Worm (Caenorhabditis elegans) whole organism, L1 larva: ENCODE results near the gene abi-1.

ENCODE experiments used
- C34B4.2 ChIP-seq: sonication (generic microtip); optimal IDR thresholded peaks from 2 replicates; lab custom pipeline; 2017; ENCODE audit warnings: mild to moderate bottlenecking, missing genetic modification characterization, missing compliant biosample characterization
- blmp-1 ChIP-seq: fragments of 150-350 bp; optimal IDR thresholded peaks from 2 replicates; lab custom pipeline; 2014; ENCODE audit warnings: missing biosample characterization, missing genetic modification characterization
- ceh-8 ChIP-seq: fragments of 200-800 bp; sonication (Bioruptor generic); optimal IDR thresholded peaks from 2 replicates; lab custom pipeline; 2018; ENCODE audit warnings: mild to moderate bottlenecking, missing genetic modification characterization, moderate library complexity, missing compliant biosample characterization
- ceh-88 ChIP-seq: fragments of 200-800 bp; sonication (Bioruptor generic); IDR thresholded peaks from 2 replicates; pipeline ENCODE4 v1.3.6; 2022; ENCODE audit warnings: missing genetic modification characterization, missing compliant biosample characterization
- ceh-90 ChIP-seq: sonication (generic microtip); optimal IDR thresholded peaks from 2 replicates; lab custom pipeline; 2016; ENCODE audit warnings: missing genetic modification characterization, missing compliant biosample characterization
- ces-1 ChIP-seq: fragments of 150-350 bp; optimal IDR thresholded peaks from 2 replicates; lab custom pipeline; 2014; ENCODE audit warnings: missing biosample characterization, missing genetic modification reagents, missing genetic modification characterization
- dsc-1 ChIP-seq: sonication (generic microtip); optimal IDR thresholded peaks from 2 replicates; lab custom pipeline; 2016; ENCODE audit warnings: mild to moderate bottlenecking, missing genetic modification characterization, missing compliant biosample characterization
- efl-1 ChIP-seq, 4 experiments: fragments of 150-350 bp; optimal IDR thresholded peaks in 3 of 4; peaks in 1 of 4; 1 replicate in 1 of 4; 2 replicates in 3 of 4; lab custom pipeline; 2014; ENCODE audit warnings: missing biosample characterization in 2 of 4, missing genetic modification characterization in 2 of 4, missing genetic modification reagents in 2 of 4
- efl-3 ChIP-seq: fragments of 200-800 bp; sonication (Bioruptor generic); optimal IDR thresholded peaks from 2 replicates; lab custom pipeline; 2018; ENCODE audit warnings: mild to moderate bottlenecking, missing genetic modification characterization, missing compliant biosample characterization
- elt-2 ChIP-seq: sonication (generic microtip); optimal IDR thresholded peaks from 2 replicates; lab custom pipeline; 2016; ENCODE audit warnings: missing genetic modification characterization, mild to moderate bottlenecking, inconsistent platforms, missing compliant biosample characterization, missing genetic modification reagents
- elt-3 ChIP-seq, 6 experiments: fragments of 150-350 bp in 1 of 6; sonication (generic microtip); optimal IDR thresholded peaks; 2 replicates each; lab custom pipeline; 2017 to 2018; ENCODE audit warnings: missing biosample characterization in 6 of 6, missing genetic modification characterization in 6 of 6, inconsistent platforms in 1 of 6
- ets-5 ChIP-seq: fragments of 200-800 bp; sonication (Bioruptor generic); IDR thresholded peaks from 2 replicates; pipeline ENCODE4 v1.3.6; 2022; ENCODE audit warnings: missing genetic modification characterization, missing compliant biosample characterization
- fkh-4 ChIP-seq: sonication (generic microtip); optimal IDR thresholded peaks from 2 replicates; lab custom pipeline; 2016; ENCODE audit warnings: missing compliant biosample characterization, missing genetic modification characterization, borderline replicate concordance
- fos-1 ChIP-seq: fragments of 150-350 bp; optimal IDR thresholded peaks from 2 replicates; lab custom pipeline; 2014; ENCODE audit warnings: missing biosample characterization, missing genetic modification characterization
- grh-1 ChIP-seq: fragments of 200-800 bp; sonication (Bioruptor generic); IDR thresholded peaks from 2 replicates; pipeline ENCODE4 v1.3.6; 2022; ENCODE audit warnings: missing genetic modification reagents, missing genetic modification characterization, missing compliant biosample characterization
- hlh-17 ChIP-seq: fragments of 200-800 bp; sonication (Bioruptor generic); optimal IDR thresholded peaks from 2 replicates; lab custom pipeline; 2018; ENCODE audit warnings: missing genetic modification characterization, mild to moderate bottlenecking, missing compliant biosample characterization, moderate library complexity, borderline replicate concordance
- irx-1 ChIP-seq: sonication (generic microtip); optimal IDR thresholded peaks from 2 replicates; lab custom pipeline; 2016; ENCODE audit warnings: missing genetic modification characterization, missing compliant biosample characterization
- isw-1 ChIP-seq: fragments of 200-800 bp; sonication (Bioruptor generic); IDR thresholded peaks from 2 replicates; pipeline ENCODE4 v1.3.6; 2022; ENCODE audit warnings: missing genetic modification characterization, missing compliant biosample characterization
- lin-15B ChIP-seq: fragments of 150-350 bp; sonication (generic microtip); optimal IDR thresholded peaks from 3 replicates; lab custom pipeline; 2014; ENCODE audit warnings: missing biosample characterization, missing genetic modification characterization
- lin-35 ChIP-seq, 2 experiments: fragments of 150-350 bp; optimal IDR thresholded peaks; 2 replicates each; lab custom pipeline; 2014; ENCODE audit warnings: missing biosample characterization in 2 of 2, missing genetic modification characterization in 2 of 2, missing genetic modification reagents in 2 of 2
- lin-39 ChIP-seq: fragments of 150-350 bp; optimal IDR thresholded peaks from 2 replicates; lab custom pipeline; 2014; ENCODE audit warnings: missing biosample characterization, missing genetic modification reagents, missing genetic modification characterization
- lsy-2 ChIP-seq, 2 experiments: fragments of 150-350 bp; optimal IDR thresholded peaks; 2 replicates each; lab custom pipeline; 2014; ENCODE audit warnings: missing biosample characterization in 2 of 2, missing genetic modification characterization in 2 of 2
- mdl-1 ChIP-seq, 2 experiments: fragments of 150-350 bp; optimal IDR thresholded peaks; 2 replicates each; lab custom pipeline; 2014 to 2017; ENCODE audit warnings: missing biosample characterization in 2 of 2, missing genetic modification characterization in 2 of 2, inconsistent platforms in 1 of 2
- mep-1 ChIP-seq: fragments of 150-350 bp; optimal IDR thresholded peaks from 2 replicates; lab custom pipeline; 2014; ENCODE audit warnings: missing biosample characterization, missing genetic modification characterization
- nhr-11 ChIP-seq: fragments of 150-350 bp; optimal IDR thresholded peaks from 2 replicates; lab custom pipeline; 2014; ENCODE audit warnings: missing biosample characterization, missing genetic modification characterization
- nhr-20 ChIP-seq: sonication (generic microtip); optimal IDR thresholded peaks from 2 replicates; lab custom pipeline; 2016; ENCODE audit warnings: mild to moderate bottlenecking, missing genetic modification characterization, missing compliant biosample characterization
- nhr-237 ChIP-seq: fragments of 150-350 bp; optimal IDR thresholded peaks from 2 replicates; lab custom pipeline; 2014; ENCODE audit warnings: missing biosample characterization, missing genetic modification characterization
- nhr-47 ChIP-seq: sonication (generic microtip); optimal IDR thresholded peaks from 2 replicates; lab custom pipeline; 2016; ENCODE audit warnings: mild to moderate bottlenecking, missing genetic modification characterization, moderate library complexity, missing compliant biosample characterization
- nhr-71 ChIP-seq: sonication (generic microtip); optimal IDR thresholded peaks from 2 replicates; lab custom pipeline; 2016; ENCODE audit warnings: mild to moderate bottlenecking, missing genetic modification characterization, moderate library complexity, missing compliant biosample characterization
- nhr-84 ChIP-seq: sonication (generic microtip); optimal IDR thresholded peaks from 2 replicates; lab custom pipeline; 2017; ENCODE audit warnings: missing biosample characterization, missing genetic modification characterization
- nhr-85 ChIP-seq: sonication (generic microtip); peaks from one replicate; lab custom pipeline; 2016; ENCODE audit warnings: missing genetic modification characterization, inconsistent platforms, missing compliant biosample characterization
- nhr-90 ChIP-seq: sonication (generic microtip); optimal IDR thresholded peaks from 2 replicates; lab custom pipeline; 2016; ENCODE audit warnings: mild to moderate bottlenecking, missing genetic modification characterization, missing compliant biosample characterization; ENCODE audit not compliant: poor library complexity
- pag-3 ChIP-seq: sonication (generic microtip); optimal IDR thresholded peaks from 2 replicates; lab custom pipeline; 2017; ENCODE audit warnings: missing genetic modification characterization, mild to moderate bottlenecking, missing compliant biosample characterization, antibody characterized with exemption, borderline replicate concordance; ENCODE audit not compliant: insufficient read depth
- rnt-1 ChIP-seq: sonication (generic microtip); optimal IDR thresholded peaks from 2 replicates; lab custom pipeline; 2016; ENCODE audit warnings: mild to moderate bottlenecking, missing genetic modification characterization, moderate library complexity, missing compliant biosample characterization
- snu-23 ChIP-seq: sonication (generic microtip); optimal IDR thresholded peaks from 2 replicates; lab custom pipeline; 2016; ENCODE audit warnings: missing genetic modification characterization, missing compliant biosample characterization
- sptf-1 ChIP-seq: fragments of 150-350 bp; optimal IDR thresholded peaks from 2 replicates; lab custom pipeline; 2014; ENCODE audit warnings: missing biosample characterization, missing genetic modification characterization
- unc-130 ChIP-seq: fragments of 150-350 bp; optimal IDR thresholded peaks from 2 replicates; lab custom pipeline; 2017; ENCODE audit warnings: missing biosample characterization, missing genetic modification characterization, inconsistent platforms
- unc-62 ChIP-seq: fragments of 150-350 bp; optimal IDR thresholded peaks from 2 replicates; lab custom pipeline; 2014; ENCODE audit warnings: missing biosample characterization, missing genetic modification reagents, missing genetic modification characterization
- xbp-1 ChIP-seq: sonication (generic microtip); optimal IDR thresholded peaks from 2 replicates; lab custom pipeline; 2016; ENCODE audit warnings: missing genetic modification characterization, missing compliant biosample characterization
- zag-1 ChIP-seq: fragments of 150-350 bp; optimal IDR thresholded peaks from 2 replicates; lab custom pipeline; 2014; ENCODE audit warnings: missing biosample characterization, missing genetic modification characterization
- ztf-11 ChIP-seq, 2 experiments: sonication (generic microtip); optimal IDR thresholded peaks; 2 replicates each; lab custom pipeline; 2016 to 2017; ENCODE audit warnings: missing genetic modification characterization in 2 of 2, missing biosample characterization in 1 of 2, missing compliant biosample characterization in 1 of 2
- ztf-4 ChIP-seq: fragments of 150-350 bp; optimal IDR thresholded peaks from 2 replicates; lab custom pipeline; 2014; ENCODE audit warnings: missing biosample characterization, missing genetic modification characterization

The abi-1 gene

ce11 chrIII:5710676-5711075 lies 18.1 kb upstream of the abi-1 start (continued):
- TF ChIP-seq fos-1 (tag; lab: Kevin White, UChicago) (no peak), nhr-20 (tag; lab: Kevin White, UChicago) (peak; percentile 43), ceh-90 (no peak), pag-3 (tag; lab: Kevin White, UChicago) (no peak), nhr-71 (tag; lab: Kevin White, UChicago) (peak; percentile 37), lin-35 (GFP tag; optimal IDR thresholded peaks at IDR 0.05; lab: Kevin White, UChicago) (peak; percentile 3 to 49), nhr-47 (tag; lab: Kevin White, UChicago) (no peak), mdl-1 (tag; optimal IDR thresholded peaks at IDR 0.05; lab: Kevin White, UChicago) (peak in 1 of 2 experiments; percentile 53), C34B4.2 (tag; lab: Kevin White, UChicago) (no peak), ceh-8 (GFP tag; lab: Kevin White, UChicago) (no peak), hlh-17 (GFP tag; lab: Kevin White, UChicago) (no peak), blmp-1 (peak; percentile 76), lin-39 (tag; lab: Kevin White, UChicago) (no peak), mep-1 (peak; percentile 33), fkh-4 (tag; lab: Kevin White, UChicago) (no peak), unc-130 (peak; percentile 51), snu-23 (GFP tag; lab: Kevin White, UChicago) (peak; percentile 58), xbp-1 (tag; lab: Kevin White, UChicago) (peak; percentile 30), nhr-90 (tag; lab: Kevin White, UChicago) (no peak), ces-1 (no peak), elt-2 (tag; lab: Kevin White, UChicago) (peak; percentile 38), zag-1 (tag; lab: Kevin White, UChicago) (no peak), efl-3 (GFP tag; lab: Kevin White, UChicago) (no peak), lsy-2 (tag; optimal IDR thresholded peaks at IDR 0.05; lab: Kevin White, UChicago) (peak in 1 of 2 experiments; percentile 87), dsc-1 (tag; lab: Kevin White, UChicago) (no peak), unc-62 (no peak)

ce11 chrIII:5710045-5710444 lies 17.5 kb upstream of the abi-1 start, which contains the start of gene B0336.12:
B0336.12 (minus strand) TSS chrIII:5710145.
- TF ChIP-seq ztf-11 (tag; optimal IDR thresholded peaks at IDR 0.05; lab: Kevin White, UChicago) (no peak), ceh-8 (GFP tag; lab: Kevin White, UChicago) (no peak), dsc-1 (tag; lab: Kevin White, UChicago) (peak; percentile 82), fkh-4 (tag; lab: Kevin White, UChicago) (peak; percentile 41), unc-130 (no peak), irx-1 (tag; lab: Kevin White, UChicago) (no peak), nhr-237 (tag; lab: Kevin White, UChicago) (no peak), nhr-71 (tag; lab: Kevin White, UChicago) (no peak)
- TF ChIP-seq, all 84 proteins: peak for 2

ce11 chrIII:5709224-5709623 lies 16.7 kb upstream of the abi-1 start, which contains the start of gene hpo-28:
hpo-28 (minus strand) TSS chrIII:5709324.
- TF ChIP-seq sptf-1 (tag; lab: Kevin White, UChicago) (no peak), nhr-85 (no peak), efl-1 (optimal IDR thresholded peaks at IDR 0.05; lab: Kevin White, UChicago) (no peak), efl-1 (GFP tag; optimal IDR thresholded peaks at IDR 0.05 in 1 of 2; lab: Kevin White, UChicago) (peak in 1 of 2 experiments; percentile 27), nhr-11 (tag; lab: Kevin White, UChicago) (no peak), lin-35 (GFP tag; optimal IDR thresholded peaks at IDR 0.05; lab: Kevin White, UChicago) (no peak), grh-1 (GFP tag; lab: Robert Waterston, UW) (no peak), fos-1 (tag; lab: Kevin White, UChicago) (no peak), ets-5 (GFP tag; lab: Robert Waterston, UW) (no peak), lin-15B (tag; lab: Kevin White, UChicago) (no peak), rnt-1 (peak; percentile 13), ceh-8 (GFP tag; lab: Kevin White, UChicago) (no peak), mdl-1 (tag; optimal IDR thresholded peaks at IDR 0.05; lab: Kevin White, UChicago) (no peak), isw-1 (no peak), elt-3 (tag; optimal IDR thresholded peaks at IDR 0.05; lab: Kevin White, UChicago) (no peak), ztf-4 (tag; lab: Kevin White, UChicago) (no peak), nhr-84 (tag; lab: Kevin White, UChicago) (no peak), ceh-88 (no peak), zag-1 (tag; lab: Kevin White, UChicago) (no peak)
